Fruit fly (Drosophila melanogaster) whole organism, embryonic: ENCODE measurements around the gene CG14419.

Source experiments
- Abd-B ChIP-seq: fragments of 200-800 bp; sonication (Bioruptor generic); optimal IDR thresholded peaks from 2 replicates; lab custom pipeline; 2018; ENCODE audit warnings: missing biosample characterization, mild to moderate bottlenecking, missing genetic modification characterization, moderate library complexity
- Aef1 ChIP-seq: fragments of 200-800 bp; sonication (Bioruptor generic); IDR thresholded peaks from 3 replicates; pipeline ENCODE4 v1.3.6; 2022; ENCODE audit warnings: missing biosample characterization, missing genetic modification characterization
- B-H2 ChIP-seq: fragments of 200-800 bp; sonication (Bioruptor generic); optimal IDR thresholded peaks from 2 replicates; lab custom pipeline; 2018; ENCODE audit warnings: missing biosample characterization, mild to moderate bottlenecking, missing genetic modification characterization
- CG10543 ChIP-seq: fragments of 200-800 bp; sonication (Bioruptor generic); optimal IDR thresholded peaks from 3 replicates; lab custom pipeline; 2017; ENCODE audit warnings: missing biosample characterization, mild to moderate bottlenecking, missing genetic modification characterization, moderate library complexity
- CG11247 ChIP-seq: fragments of 200-800 bp; sonication (Bioruptor generic); IDR thresholded peaks from 2 replicates; pipeline ENCODE4 v1.3.6; 2022; ENCODE audit warnings: missing biosample characterization, missing genetic modification characterization
- CG12219 ChIP-seq: fragments of 200-800 bp; sonication (Bioruptor generic); optimal IDR thresholded peaks from 3 replicates; lab custom pipeline; 2018; ENCODE audit warnings: missing biosample characterization, mild to moderate bottlenecking, missing genetic modification characterization
- CG14050 ChIP-seq: fragments of 200-800 bp; sonication (Bioruptor generic); IDR thresholded peaks from 3 replicates; pipeline ENCODE4 v1.3.6; 2022; ENCODE audit warnings: missing biosample characterization, missing genetic modification characterization
- CG14441 ChIP-seq: fragments of 200-800 bp; sonication (Bioruptor generic); IDR thresholded peaks from 2 replicates; pipeline ENCODE4 v1.3.6; 2022; ENCODE audit warnings: missing biosample characterization, missing genetic modification characterization
- CG15269 ChIP-seq: fragments of 200-800 bp; sonication (Bioruptor generic); optimal IDR thresholded peaks from 2 replicates; lab custom pipeline; 2018; ENCODE audit warnings: missing biosample characterization, mild to moderate bottlenecking, missing genetic modification characterization, moderate library complexity
- CG16863 ChIP-seq: fragments of 200-800 bp; sonication (Bioruptor generic); optimal IDR thresholded peaks from 3 replicates; lab custom pipeline; 2016; ENCODE audit warnings: missing biosample characterization, missing genetic modification characterization
- CG17361 ChIP-seq: fragments of 200-800 bp; sonication (Bioruptor generic); IDR thresholded peaks from 3 replicates; pipeline ENCODE4 v1.3.6; 2022; ENCODE audit warnings: missing biosample characterization, missing genetic modification characterization
- CG17802 ChIP-seq: fragments of 200-800 bp; sonication (Bioruptor generic); optimal IDR thresholded peaks from 2 replicates; lab custom pipeline; 2018; ENCODE audit warnings: missing biosample characterization, mild to moderate bottlenecking, missing genetic modification characterization, moderate library complexity
- CG18011 ChIP-seq: fragments of 200-800 bp; sonication (Bioruptor generic); optimal IDR thresholded peaks from 2 replicates; lab custom pipeline; 2017; ENCODE audit warnings: missing biosample characterization, missing genetic modification characterization, mild to moderate bottlenecking, moderate library complexity, missing genotype
- CG1832 ChIP-seq: fragments of 200-800 bp; sonication (Bioruptor generic); optimal IDR thresholded peaks from 2 replicates; lab custom pipeline; 2017; ENCODE audit warnings: missing biosample characterization, mild to moderate bottlenecking, missing genetic modification characterization, inconsistent platforms
- CG18476 ChIP-seq: fragments of 200-800 bp; sonication (Bioruptor generic); optimal IDR thresholded peaks from 2 replicates; lab custom pipeline; 2016; ENCODE audit warnings: missing biosample characterization, mild to moderate bottlenecking, missing genetic modification characterization
- CG2120 ChIP-seq: fragments of 200-800 bp; sonication (Bioruptor generic); optimal IDR thresholded peaks from 3 replicates; lab custom pipeline; 2016; ENCODE audit warnings: missing biosample characterization, missing genetic modification characterization
- CG2712 ChIP-seq: fragments of 200-800 bp; optimal IDR thresholded peaks from 3 replicates; lab custom pipeline; 2019; ENCODE audit warnings: missing biosample characterization, mild to moderate bottlenecking, missing genetic modification characterization, moderate library complexity
- CG2875 ChIP-seq: fragments of 200-800 bp; sonication (Bioruptor generic); optimal IDR thresholded peaks from 2 replicates; lab custom pipeline; 2017; ENCODE audit warnings: missing biosample characterization, mild to moderate bottlenecking, missing genetic modification characterization, missing genetic modification reagents
- CG6654 ChIP-seq: fragments of 200-800 bp; sonication (Bioruptor generic); optimal IDR thresholded peaks from 2 replicates; lab custom pipeline; 2017; ENCODE audit warnings: missing biosample characterization, mild to moderate bottlenecking, missing genetic modification characterization
- CG7839 ChIP-seq: fragments of 200-800 bp; sonication (Bioruptor generic); optimal IDR thresholded peaks from 3 replicates; lab custom pipeline; 2018; ENCODE audit warnings: missing biosample characterization, mild to moderate bottlenecking, missing genetic modification characterization, moderate library complexity
- CG8765 ChIP-seq: fragments of 200-800 bp; sonication (Bioruptor generic); IDR thresholded peaks from 2 replicates; pipeline ENCODE4 v1.3.6; 2022; ENCODE audit warnings: missing biosample characterization, missing genetic modification characterization
- CG9609 ChIP-seq: fragments of 200-800 bp; sonication (Bioruptor generic); optimal IDR thresholded peaks from 3 replicates; lab custom pipeline; 2016; ENCODE audit warnings: missing biosample characterization, missing genetic modification characterization
- D ChIP-seq, 2 experiments: fragments of 200-800 bp in 1 of 2; fragments of >200 bp in 1 of 2; sonication (Bioruptor generic) in 1 of 2; optimal IDR thresholded peaks; 2 replicates in 1 of 2; 3 replicates in 1 of 2; lab custom pipeline; 2017; ENCODE audit warnings: mild to moderate bottlenecking in 1 of 2, missing biosample characterization in 1 of 2, missing genetic modification characterization in 1 of 2, missing genetic modification reagents in 1 of 2
- Dad ChIP-seq: fragments of 200-800 bp; sonication (Bioruptor generic); optimal IDR thresholded peaks from 3 replicates; lab custom pipeline; 2016; ENCODE audit warnings: missing biosample characterization, missing genetic modification characterization
- Dfd ChIP-seq, 2 experiments: fragments of >200 bp; optimal IDR thresholded peaks; 2 replicates each; lab custom pipeline; 2017; ENCODE audit warnings: missing biosample characterization in 2 of 2, missing genetic modification characterization in 2 of 2
- Eip74EF ChIP-seq, 2 experiments: fragments of 200-800 bp in 1 of 2; fragments of >200 bp in 1 of 2; sonication (Bioruptor generic) in 1 of 2; optimal IDR thresholded peaks; 2 replicates each; lab custom pipeline; 2017 to 2019; ENCODE audit warnings: missing biosample characterization in 2 of 2, missing genetic modification characterization in 2 of 2, mild to moderate bottlenecking in 1 of 2, moderate library complexity in 1 of 2
- Elba2 ChIP-seq: fragments of 200-800 bp; sonication (Bioruptor generic); optimal IDR thresholded peaks from 3 replicates; lab custom pipeline; 2016; ENCODE audit warnings: missing biosample characterization, missing genetic modification characterization
- Fer1 ChIP-seq: fragments of 200-800 bp; sonication (Bioruptor generic); optimal IDR thresholded peaks from 2 replicates; lab custom pipeline; 2017; ENCODE audit warnings: missing biosample characterization, mild to moderate bottlenecking, missing genetic modification characterization
- HLH4C ChIP-seq: fragments of 200-800 bp; sonication (Bioruptor generic); IDR thresholded peaks from 3 replicates; pipeline ENCODE4 v1.3.6; 2022; ENCODE audit warnings: missing biosample characterization, missing genetic modification characterization; ENCODE audit not compliant: partially characterized antibody
- HLHmδ ChIP-seq: fragments of 200-800 bp; sonication (Bioruptor generic); optimal IDR thresholded peaks from 2 replicates; lab custom pipeline; 2018; ENCODE audit warnings: missing biosample characterization, mild to moderate bottlenecking, missing genetic modification characterization, moderate library complexity
- Hr39 ChIP-seq: fragments of >200 bp; optimal IDR thresholded peaks from 2 replicates; lab custom pipeline; 2017
- Hr51 ChIP-seq, 2 experiments: fragments of 200-800 bp; sonication (Bioruptor generic); optimal IDR thresholded peaks; 2 replicates in 1 of 2; 3 replicates in 1 of 2; lab custom pipeline; 2016 to 2018; ENCODE audit warnings: missing biosample characterization in 2 of 2, missing genetic modification characterization in 2 of 2, mild to moderate bottlenecking in 1 of 2, moderate library complexity in 1 of 2
- Max ChIP-seq: fragments of 200-800 bp; sonication (Bioruptor generic); optimal IDR thresholded peaks from 2 replicates; lab custom pipeline; 2016; ENCODE audit warnings: missing biosample characterization, mild to moderate bottlenecking, missing genetic modification characterization
- Nf-YC ChIP-seq: fragments of 200-800 bp; optimal IDR thresholded peaks from 3 replicates; lab custom pipeline; 2019; ENCODE audit warnings: missing biosample characterization, mild to moderate bottlenecking, missing genetic modification characterization, moderate library complexity
- Ravus ChIP-seq: fragments of 200-800 bp; sonication (Bioruptor generic); IDR thresholded peaks from 2 replicates; pipeline ENCODE4 v1.3.6; 2022; ENCODE audit warnings: missing biosample characterization, missing genetic modification characterization
- Scr ChIP-seq: fragments of 200-800 bp; sonication (Bioruptor generic); IDR thresholded peaks from 2 replicates; pipeline ENCODE4 v1.3.6; 2022; ENCODE audit warnings: missing biosample characterization, missing genetic modification characterization; ENCODE audit not compliant: partially characterized antibody
- Sin3A ChIP-seq: fragments of >200 bp; optimal IDR thresholded peaks from 2 replicates; lab custom pipeline; 2018
- disco-r ChIP-seq: fragments of 200-800 bp; sonication (Bioruptor generic); optimal IDR thresholded peaks from 2 replicates; lab custom pipeline; 2016; ENCODE audit warnings: missing biosample characterization, missing genetic modification characterization
- dmrt99B ChIP-seq: fragments of 200-800 bp; sonication (Bioruptor generic); optimal IDR thresholded peaks from 2 replicates; lab custom pipeline; 2018; ENCODE audit warnings: missing biosample characterization, mild to moderate bottlenecking, missing genetic modification characterization, moderate library complexity
- ems ChIP-seq: fragments of 200-800 bp; sonication (Bioruptor generic); optimal IDR thresholded peaks from 3 replicates; lab custom pipeline; 2016; ENCODE audit warnings: missing biosample characterization, missing genetic modification characterization
- gem ChIP-seq: fragments of 200-800 bp; sonication (Bioruptor generic); optimal IDR thresholded peaks from 2 replicates; lab custom pipeline; 2019; ENCODE audit warnings: missing biosample characterization, mild to moderate bottlenecking, missing genetic modification characterization, moderate library complexity
- her ChIP-seq: fragments of 200-800 bp; sonication (Bioruptor generic); optimal IDR thresholded peaks from 2 replicates; lab custom pipeline; 2016; ENCODE audit warnings: missing biosample characterization, missing genetic modification characterization
- pb ChIP-seq: fragments of 200-800 bp; sonication (Bioruptor generic); optimal IDR thresholded peaks from 3 replicates; lab custom pipeline; 2016; ENCODE audit warnings: missing biosample characterization, missing genetic modification characterization
- peb ChIP-seq: fragments of 200-800 bp; sonication (Bioruptor generic); IDR thresholded peaks from 2 replicates; pipeline ENCODE4 v1.3.6; 2022; ENCODE audit warnings: missing biosample characterization, missing genetic modification characterization
- pita ChIP-seq: fragments of 200-800 bp; sonication (Bioruptor generic); optimal IDR thresholded peaks from 2 replicates; lab custom pipeline; 2017; ENCODE audit warnings: missing biosample characterization, mild to moderate bottlenecking, missing genetic modification characterization
- prd ChIP-seq, 3 experiments: fragments of >200 bp in 2 of 3; fragments of 200-800 bp in 1 of 3; sonication (Bioruptor generic) in 1 of 3; optimal IDR thresholded peaks in 2 of 3; IDR thresholded peaks in 1 of 3; 2 replicates in 2 of 3; 3 replicates in 1 of 3; pipeline versions ENCODE4 v1.3.6 to Lab custom; 2017 to 2022; ENCODE audit warnings: missing biosample characterization in 1 of 3, missing genetic modification characterization in 1 of 3
- psq ChIP-seq: fragments of 200-800 bp; sonication (Bioruptor generic); optimal IDR thresholded peaks from 2 replicates; lab custom pipeline; 2017; ENCODE audit warnings: missing biosample characterization, missing genetic modification characterization
- sisA ChIP-seq: fragments of 200-800 bp; sonication (Bioruptor generic); IDR thresholded peaks from 2 replicates; pipeline ENCODE4 v1.3.6; 2022; ENCODE audit warnings: missing biosample characterization, missing genetic modification characterization
- sob ChIP-seq: fragments of 200-800 bp; sonication (Bioruptor generic); IDR thresholded peaks from 2 replicates; pipeline ENCODE4 v1.3.6; 2022; ENCODE audit warnings: missing biosample characterization, missing genetic modification characterization
- tna ChIP-seq: fragments of 200-800 bp; sonication (Bioruptor generic); IDR thresholded peaks from 2 replicates; pipeline ENCODE4 v1.3.6; 2022; ENCODE audit warnings: missing biosample characterization, missing genetic modification characterization; ENCODE audit not compliant: partially characterized antibody

CG14419 gene

dm6 chrX:2919742-2920141, 34.0 kb upstream of the CG14419 start, which contains the start of gene CG3588 (continued):
- no peak for TF ChIP-seq Scr (GFP tag; lab: Robert Waterston, UW)
- peak; percentile 85 for TF ChIP-seq her
- peak; percentile 54 for TF ChIP-seq disco-r (GFP tag; lab: Kevin White, UChicago)
- TF ChIP-seq sisA, result peak; percentile 81
- no peak for TF ChIP-seq CG2875 (GFP tag; lab: Kevin White, UChicago)
- TF ChIP-seq CG14050, result peak; percentile 59; the same call in 2 of the 3 replicates
- no peak for TF ChIP-seq Sin3A (lab: Kevin White, UChicago)
- TF ChIP-seq Dfd (GFP tag; optimal IDR thresholded peaks at IDR 0.05; lab: Kevin White, UChicago), result no peak
- TF ChIP-seq sob (GFP tag; lab: Robert Waterston, UW), result peak; percentile 79
- TF ChIP-seq CG2120 (GFP tag; lab: Kevin White, UChicago), result peak; percentile 91
- no peak for TF ChIP-seq HLH4C
- TF ChIP-seq D (optimal IDR thresholded peaks at IDR 0.05; lab: Kevin White, UChicago), result no peak
- no peak for TF ChIP-seq D (GFP tag; optimal IDR thresholded peaks at IDR 0.05; lab: Kevin White, UChicago)
- TF ChIP-seq peb, result peak; percentile 42; the same call in 1 of the 2 replicates
- peak; percentile 46 for TF ChIP-seq CG18011 (GFP tag; lab: Kevin White, UChicago)
- TF ChIP-seq CG17802 (tag; lab: Kevin White, UChicago), result peak; percentile 11
- TF ChIP-seq Hr39 (lab: Kevin White, UChicago), result no peak
- no peak for TF ChIP-seq HLHmδ (GFP tag; lab: Kevin White, UChicago)
- TF ChIP-seq Aef1 (GFP tag; lab: Robert Waterston, UW), result peak; percentile 80
- TF ChIP-seq Elba2 (GFP tag; lab: Kevin White, UChicago), result no peak
- peak; percentile 69 for TF ChIP-seq CG18476
- TF ChIP-seq Eip74EF (GFP tag; optimal IDR thresholded peaks at IDR 0.05; lab: Kevin White, UChicago), result no peak
- TF ChIP-seq Dad, result peak; percentile 48
- TF ChIP-seq CG11247 (GFP tag; lab: Robert Waterston, UW), result peak; percentile 77
- no peak for TF ChIP-seq CG10543
- peak; percentile 34 for TF ChIP-seq Max (GFP tag; lab: Kevin White, UChicago)
- no peak for TF ChIP-seq prd (optimal IDR thresholded peaks at IDR 0.05; lab: Kevin White, UChicago)
- TF ChIP-seq prd (GFP tag; IDR thresholded peaks at IDR 0.05; lab: Robert Waterston, UW), result peak; percentile 75
- peak; percentile 40 to 64 for TF ChIP-seq Hr51 (GFP tag; optimal IDR thresholded peaks at IDR 0.05; lab: Kevin White, UChicago)
- peak; percentile 58 for TF ChIP-seq Ravus
- no peak for TF ChIP-seq Nf-YC (tag; lab: Kevin White, UChicago)
- peak; percentile 24 for TF ChIP-seq B-H2
- peak; percentile 69 for TF ChIP-seq dmrt99B (tag; lab: Kevin White, UChicago)
- TF ChIP-seq CG6654 (GFP tag; lab: Kevin White, UChicago), result no peak
- TF ChIP-seq CG2712 (tag; lab: Kevin White, UChicago), result peak; percentile 52
- peak; percentile 66 for TF ChIP-seq CG16863 (GFP tag; lab: Kevin White, UChicago)
- no peak for TF ChIP-seq tna
- peak; percentile 43 for TF ChIP-seq CG12219 (GFP tag; lab: Kevin White, UChicago)
- TF ChIP-seq psq (GFP tag; lab: Kevin White, UChicago), result no peak
- peak; percentile 61 for TF ChIP-seq Abd-B (GFP tag; lab: Kevin White, UChicago)
- peak; percentile 79 for TF ChIP-seq gem (tag; lab: Kevin White, UChicago)
- TF ChIP-seq CG17361 (GFP tag; lab: Robert Waterston, UW), result peak; percentile 49; the same call in 2 of the 3 replicates
- TF ChIP-seq Fer1, result peak; percentile 72
- peak; percentile 82 for TF ChIP-seq CG7839 (tag; lab: Kevin White, UChicago)
- TF ChIP-seq CG15269 (tag; lab: Kevin White, UChicago), result peak; percentile 81
- TF ChIP-seq CG1832 (GFP tag; lab: Kevin White, UChicago), result no peak
- no peak for TF ChIP-seq pita (GFP tag; lab: Kevin White, UChicago)
- peak; percentile 45; the same call in 1 of the 2 replicates for TF ChIP-seq CG8765 (GFP tag; lab: Robert Waterston, UW)
- TF ChIP-seq CG14441 (GFP tag; lab: Robert Waterston, UW), result peak; percentile 84
- TF ChIP-seq CG9609 (GFP tag; lab: Kevin White, UChicago), result peak; percentile 38
- TF ChIP-seq ems, result peak; percentile 67
- TF ChIP-seq pb (GFP tag; lab: Kevin White, UChicago), result peak; percentile 62
